Worm (Caenorhabditis elegans): Measurements from ENCODE around the gene catp-8.

The catp-8 gene

ce11 chrIV:11479095-11479494 lies at the start of gene catp-8:
Gene catp-8, minus strand, starts transcription at chrIV:11479251.
- TF ChIP-seq unc-62 (GFP tag; optimal IDR thresholded peaks at IDR 0.05): no peak

- no peak for TF ChIP-seq unc-62 (GFP tag; optimal IDR thresholded peaks at IDR 0.05)
Observed at ce11 chrIV:11527752-11528151, 48.7 kb upstream of the catp-8 start, which contains the start of gene M04B2.2. Gene M04B2.2, plus strand, starts transcription at chrIV:11528052.

ce11 chrIV:11526189-11526588 lies 47.1 kb upstream of the catp-8 start:
- no peak for TF ChIP-seq unc-62 (GFP tag; optimal IDR thresholded peaks at IDR 0.05)

ce11 chrIV:11524241-11524692 lies 45.2 kb upstream of the catp-8 start, which contains the start of gene mep-1:
Gene mep-1, plus strand, starts transcription at chrIV:11524642.
- no peak for TF ChIP-seq unc-62 (GFP tag; optimal IDR thresholded peaks at IDR 0.05)

ce11 chrIV:11523685-11524084 lies 44.6 kb upstream of the catp-8 start:
- no peak for TF ChIP-seq unc-62 (GFP tag; optimal IDR thresholded peaks at IDR 0.05)

ce11 chrIV:11522225-11522952 lies 43.3 kb upstream of the catp-8 start:
- no peak for TF ChIP-seq unc-62 (GFP tag; optimal IDR thresholded peaks at IDR 0.05)

ce11 chrIV:11520960-11521359 lies 41.9 kb upstream of the catp-8 start, which contains the start of the genes M04B2.4 and gfl-1:
Gene M04B2.4, minus strand, starts transcription at chrIV:11521031.
Gene gfl-1, plus strand, starts transcription at chrIV:11521290.
- no peak for TF ChIP-seq unc-62 (GFP tag; optimal IDR thresholded peaks at IDR 0.05)

- TF ChIP-seq unc-62 (GFP tag; optimal IDR thresholded peaks at IDR 0.05): no peak
Observed at ce11 chrIV:11510664-11511063, 31.6 kb upstream of the catp-8 start, which contains the start of gene M04B2.6. Gene M04B2.6, minus strand, starts transcription at chrIV:11510764.

ce11 chrIV:11504416-11504815 lies 25.4 kb upstream of the catp-8 start, which contains the start of gene twk-25:
Gene twk-25, plus strand, starts transcription at chrIV:11504716.
- TF ChIP-seq unc-62 (GFP tag; optimal IDR thresholded peaks at IDR 0.05): no peak

ce11 chrIV:11503654-11504053 lies 24.6 kb upstream of the catp-8 start:
- TF ChIP-seq unc-62 (GFP tag; optimal IDR thresholded peaks at IDR 0.05): no peak

- no peak for TF ChIP-seq unc-62 (GFP tag; optimal IDR thresholded peaks at IDR 0.05)
Observed at ce11 chrIV:11500421-11500820, 21.4 kb upstream of the catp-8 start, which contains the start of gene H21P03.10. Gene H21P03.10, plus strand, starts transcription at chrIV:11500721.

ce11 chrIV:11498169-11498568 lies 19.1 kb upstream of the catp-8 start, which contains the start of gene sms-1:
Gene sms-1, minus strand, starts transcription at chrIV:11498174.
- no peak for TF ChIP-seq unc-62 (GFP tag; optimal IDR thresholded peaks at IDR 0.05)

ce11 chrIV:11494924-11495323 lies 15.9 kb upstream of the catp-8 start:
- TF ChIP-seq unc-62 (GFP tag; optimal IDR thresholded peaks at IDR 0.05): no peak

ce11 chrIV:11493899-11494298 lies 14.8 kb upstream of the catp-8 start:
- TF ChIP-seq unc-62 (GFP tag; optimal IDR thresholded peaks at IDR 0.05): no peak

- no peak for TF ChIP-seq unc-62 (GFP tag; optimal IDR thresholded peaks at IDR 0.05)
Observed at ce11 chrIV:11492345-11492744, 13.3 kb upstream of the catp-8 start.

- no peak for TF ChIP-seq unc-62 (GFP tag; optimal IDR thresholded peaks at IDR 0.05)
Observed at ce11 chrIV:11491422-11491821, 12.4 kb upstream of the catp-8 start.
